Fruit fly (Drosophila melanogaster): Measurements from ENCODE around the gene tos.

The tos gene

dm6 chr2L:18695404-18695804 is 13.5 kb upstream of the tos start, which contains the start of the genes CG10383 and CG10338 (continued):
- TF ChIP-seq crp (GFP tag; optimal IDR thresholded peaks at IDR 0.05) = peak; percentile 100
- peak; percentile 66 for TF ChIP-seq ftz-f1 (GFP tag; optimal IDR thresholded peaks at IDR 0.05)
- TF ChIP-seq vvl (GFP tag; IDR thresholded peaks at IDR 0.05) = peak; percentile 94
- no peak for TF ChIP-seq CG4707 (GFP tag; optimal IDR thresholded peaks at IDR 0.05)
- TF ChIP-seq CG6765 (GFP tag; optimal IDR thresholded peaks at IDR 0.05) = peak; percentile 27
- peak; percentile 31 for TF ChIP-seq CG7928 (GFP tag; optimal IDR thresholded peaks at IDR 0.05)
- TF ChIP-seq CG4820 (GFP tag; optimal IDR thresholded peaks at IDR 0.05) = peak; percentile 66
- peak; percentile 82 for TF ChIP-seq lbe (GFP tag; optimal IDR thresholded peaks at IDR 0.05)
- TF ChIP-seq CG8388 (GFP tag; optimal IDR thresholded peaks at IDR 0.05) = peak; percentile 71
- peak; percentile 89 for TF ChIP-seq Atf3 (GFP tag; optimal IDR thresholded peaks at IDR 0.05)
- TF ChIP-seq CG12219 (GFP tag; optimal IDR thresholded peaks at IDR 0.05) = peak; percentile 62
- TF ChIP-seq BEAF-32 (GFP tag; optimal IDR thresholded peaks at IDR 0.05) = peak; percentile 49
- no peak for TF ChIP-seq ac (GFP tag; optimal IDR thresholded peaks at IDR 0.05)
- TF ChIP-seq CG10543 (GFP tag; optimal IDR thresholded peaks at IDR 0.05) = peak; percentile 76
- peak; percentile 68 for TF ChIP-seq CG13894 (tag; optimal IDR thresholded peaks at IDR 0.05)
- peak; percentile 83 for TF ChIP-seq phol (tag; optimal IDR thresholded peaks at IDR 0.05)
- TF ChIP-seq nau (GFP tag; optimal IDR thresholded peaks at IDR 0.05) = no peak
- peak; percentile 74 for TF ChIP-seq tio (GFP tag; optimal IDR thresholded peaks at IDR 0.05)
- peak; percentile 90 for TF ChIP-seq pzg (GFP tag; optimal IDR thresholded peaks at IDR 0.05)
- peak; percentile 86 for TF ChIP-seq CG4730 (GFP tag; IDR thresholded peaks at IDR 0.05)
- peak; percentile 54; the same call in 1 of the 2 replicates for TF ChIP-seq CG8765 (GFP tag; IDR thresholded peaks at IDR 0.05)
- TF ChIP-seq emc (GFP tag; optimal IDR thresholded peaks at IDR 0.05) = peak; percentile 82
- TF ChIP-seq bcd (GFP tag; optimal IDR thresholded peaks at IDR 0.05) = peak; percentile 83
- TF ChIP-seq Nf-YB (GFP tag; optimal IDR thresholded peaks at IDR 0.05) = peak; percentile 56
- TF ChIP-seq CG14014 (GFP tag; IDR thresholded peaks at IDR 0.05) = peak; percentile 88
- TF ChIP-seq CG6813 (GFP tag; optimal IDR thresholded peaks at IDR 0.05) = peak; percentile 64
- TF ChIP-seq PHDP (tag; optimal IDR thresholded peaks at IDR 0.05) = peak; percentile 82
- TF ChIP-seq btn (GFP tag; optimal IDR thresholded peaks at IDR 0.05) = peak; percentile 25
- peak; percentile 28 for TF ChIP-seq CG1529 (GFP tag; optimal IDR thresholded peaks at IDR 0.05)
- peak; percentile 97 for TF ChIP-seq MBD-R2 (GFP tag; IDR thresholded peaks at IDR 0.05)
- TF ChIP-seq CG7786 (GFP tag; optimal IDR thresholded peaks at IDR 0.05) = peak; percentile 90
- no peak for TF ChIP-seq cg (GFP tag; optimal IDR thresholded peaks at IDR 0.05)
- peak; percentile 89 for TF ChIP-seq Dad (GFP tag; optimal IDR thresholded peaks at IDR 0.05)
- TF ChIP-seq sens (GFP tag) = peak; percentile 96
- peak; percentile 25; the same call in 1 of the 2 replicates for TF ChIP-seq CG13287 (GFP tag; IDR thresholded peaks at IDR 0.05; ENCODE audit: partially characterized antibody)
- peak; percentile 67; the same call in 1 of the 3 replicates for TF ChIP-seq so (GFP tag; IDR thresholded peaks at IDR 0.05)
- peak; percentile 69 for TF ChIP-seq cato (GFP tag; optimal IDR thresholded peaks at IDR 0.05; ENCODE audit: borderline replicate concordance)
- TF ChIP-seq Scr (GFP tag; IDR thresholded peaks at IDR 0.05; ENCODE audit: partially characterized antibody) = peak; percentile 23; the same call in 1 of the 2 replicates
- TF ChIP-seq exex (tag; optimal IDR thresholded peaks at IDR 0.05) = peak; percentile 59
- TF ChIP-seq peb (GFP tag; IDR thresholded peaks at IDR 0.05) = peak; percentile 77
- peak; percentile 92 for TF ChIP-seq sr (GFP tag; IDR thresholded peaks at IDR 0.05)
- TF ChIP-seq CG16863 (GFP tag; optimal IDR thresholded peaks at IDR 0.05) = peak; percentile 83
- no peak for TF ChIP-seq CG17912 (GFP tag; optimal IDR thresholded peaks at IDR 0.05)
- peak; percentile 55 for TF ChIP-seq Nf-YC (tag; optimal IDR thresholded peaks at IDR 0.05)
- peak; percentile 95 for TF ChIP-seq zfh2 (GFP tag; optimal IDR thresholded peaks at IDR 0.05)
- TF ChIP-seq YL-1 (GFP tag; optimal IDR thresholded peaks at IDR 0.05) = peak; percentile 80
- TF ChIP-seq Antp (GFP tag; optimal IDR thresholded peaks at IDR 0.05) = peak; percentile 95
- TF ChIP-seq CG7372 (GFP tag; IDR thresholded peaks at IDR 0.05) = peak; percentile 84
- peak; percentile 45; the same call in 1 of the 2 replicates for TF ChIP-seq unc-4 (GFP tag; IDR thresholded peaks at IDR 0.05; ENCODE audit: partially characterized antibody)
- peak; percentile 79 for TF ChIP-seq CG12942 (GFP tag; optimal IDR thresholded peaks at IDR 0.05)

Measured in whole organism, embryonic.